Fruit fly (Drosophila melanogaster): ENCODE data around the gene CG12170.

The CG12170 gene

dm6 chr3R:5620387-5620956, 16.6 kb upstream of the CG12170 start (continued):
- TF ChIP-seq gsb-n (tag; optimal IDR thresholded peaks at IDR 0.05): peak; percentile 42
- peak; percentile 18 for TF ChIP-seq exex (tag; optimal IDR thresholded peaks at IDR 0.05)
- peak; percentile 64 for TF ChIP-seq gcm2 (GFP tag; optimal IDR thresholded peaks at IDR 0.05)
- no peak for TF ChIP-seq gfzf (GFP tag; optimal IDR thresholded peaks at IDR 0.05)
- no peak for TF ChIP-seq Lpt (GFP tag; optimal IDR thresholded peaks at IDR 0.05)
- TF ChIP-seq CG3407 (GFP tag; optimal IDR thresholded peaks at IDR 0.05): peak; percentile 38
- TF ChIP-seq CG1233 (GFP tag; optimal IDR thresholded peaks at IDR 0.05): peak; percentile 59
- peak; percentile 63; the same call in 2 of the 3 replicates for TF ChIP-seq CG34422 (GFP tag; IDR thresholded peaks at IDR 0.05)
- peak; percentile 79 for TF ChIP-seq CG18262 (tag; optimal IDR thresholded peaks at IDR 0.05)
- TF ChIP-seq Camta (GFP tag; optimal IDR thresholded peaks at IDR 0.05): peak; percentile 62
- peak; percentile 72 for TF ChIP-seq Sox100B (GFP tag; optimal IDR thresholded peaks at IDR 0.05)
- TF ChIP-seq CG34376 (GFP tag; optimal IDR thresholded peaks at IDR 0.05): no peak
- TF ChIP-seq NK7.1 (GFP tag; optimal IDR thresholded peaks at IDR 0.05): no peak
- peak; percentile 61 for TF ChIP-seq CG12219 (GFP tag; optimal IDR thresholded peaks at IDR 0.05)
- peak; percentile 71 for TF ChIP-seq Ptx1 (GFP tag; IDR thresholded peaks at IDR 0.05)
- TF ChIP-seq CG11093 (GFP tag; IDR thresholded peaks at IDR 0.05): no peak
- TF ChIP-seq Bdp1 (GFP tag; optimal IDR thresholded peaks at IDR 0.05): no peak
- no peak for TF ChIP-seq MESR4 (GFP tag; optimal IDR thresholded peaks at IDR 0.05)
- TF ChIP-seq BEAF-32 (GFP tag; optimal IDR thresholded peaks at IDR 0.05): no peak
- TF ChIP-seq dmrt99B (tag; optimal IDR thresholded peaks at IDR 0.05): peak; percentile 84
- TF ChIP-seq mirr (GFP tag; optimal IDR thresholded peaks at IDR 0.05): peak; percentile 18
- TF ChIP-seq CG5180 (GFP tag; optimal IDR thresholded peaks at IDR 0.05): peak; percentile 62
- TF ChIP-seq NC2α (GFP tag; optimal IDR thresholded peaks at IDR 0.05): no peak
- TF ChIP-seq her (GFP tag; optimal IDR thresholded peaks at IDR 0.05): peak; percentile 44
- TF ChIP-seq ken (GFP tag; IDR thresholded peaks at IDR 0.05): peak; percentile 65; the same call in 1 of the 3 replicates
- TF ChIP-seq CG7556 (GFP tag; optimal IDR thresholded peaks at IDR 0.05): peak; percentile 77
- TF ChIP-seq HLHmδ (GFP tag; optimal IDR thresholded peaks at IDR 0.05): peak; percentile 10
- TF ChIP-seq CG18476 (GFP tag; optimal IDR thresholded peaks at IDR 0.05): peak; percentile 35
- no peak for TF ChIP-seq tna (GFP tag; IDR thresholded peaks at IDR 0.05; ENCODE audit: partially characterized antibody)
- TF ChIP-seq CG12744 (GFP tag; optimal IDR thresholded peaks at IDR 0.05): no peak
- peak; percentile 80 for TF ChIP-seq oc (tag; optimal IDR thresholded peaks at IDR 0.05)
- TF ChIP-seq Max (GFP tag; optimal IDR thresholded peaks at IDR 0.05): peak; percentile 46
- peak; percentile 63 for TF ChIP-seq jumu (GFP tag; optimal IDR thresholded peaks at IDR 0.05)
- TF ChIP-seq Gsc (GFP tag; IDR thresholded peaks at IDR 0.05): peak; percentile 13; the same call in 1 of the 2 replicates
- peak; percentile 47 for TF ChIP-seq tap (tag; optimal IDR thresholded peaks at IDR 0.05)
- no peak for TF ChIP-seq CG7745 (tag; optimal IDR thresholded peaks at IDR 0.05)
- TF ChIP-seq lov (optimal IDR thresholded peaks at IDR 0.05): no peak
- peak; percentile 84 for TF ChIP-seq lov (GFP tag; IDR thresholded peaks at IDR 0.05)
- TF ChIP-seq kay (GFP tag; optimal IDR thresholded peaks at IDR 0.05): peak; percentile 10
- peak; percentile 72 to 73 for TF ChIP-seq dpn (GFP tag; optimal IDR thresholded peaks at IDR 0.05)
- TF ChIP-seq CG9437 (GFP tag; optimal IDR thresholded peaks at IDR 0.05): peak; percentile 76
- TF ChIP-seq insv (GFP tag; optimal IDR thresholded peaks at IDR 0.05): no peak
- no peak for TF ChIP-seq CG15479 (GFP tag; optimal IDR thresholded peaks at IDR 0.05)
- no peak for TF ChIP-seq chinmo (GFP tag; IDR thresholded peaks at IDR 0.05; ENCODE audit: partially characterized antibody)
- no peak for TF ChIP-seq Doc2 (GFP tag; IDR thresholded peaks at IDR 0.05)
- TF ChIP-seq sd (tag; optimal IDR thresholded peaks at IDR 0.05): no peak
- peak; percentile 49; the same call in 1 of the 2 replicates for TF ChIP-seq Drgx (GFP tag; IDR thresholded peaks at IDR 0.05)
- no peak for TF ChIP-seq bbx (GFP tag; IDR thresholded peaks at IDR 0.05; ENCODE audit: partially characterized antibody)
- peak; percentile 94 for TF ChIP-seq Med (GFP tag)
- TF ChIP-seq zfh2 (GFP tag; optimal IDR thresholded peaks at IDR 0.05): peak; percentile 38
